Worm (Caenorhabditis elegans) whole organism, young adult: ENCODE measurements around the gene C46C11.4.

ENCODE experiments used
- B0019.2 ChIP-seq: fragments of 200-800 bp; sonication (Bioruptor generic); conservative IDR thresholded peaks from 2 replicates; pipeline ENCODE4 v1.3.6; 2022; ENCODE audit warnings: missing genetic modification reagents, missing genetic modification characterization, missing compliant biosample characterization
- B0035.1 ChIP-seq: sonication (generic microtip); optimal IDR thresholded peaks from 2 replicates; lab custom pipeline; 2016; ENCODE audit warnings: missing genetic modification characterization, mild to moderate bottlenecking, missing compliant biosample characterization, missing genotype, missing genetic modification reagents
- C17E4.6 ChIP-seq: fragments of 200-800 bp; sonication (Bioruptor generic); IDR thresholded peaks from 2 replicates; pipeline ENCODE4 v1.3.6; 2022; ENCODE audit warnings: missing genetic modification reagents, missing genetic modification characterization, missing compliant biosample characterization
- F22D6.2 ChIP-seq: sonication (generic microtip); optimal IDR thresholded peaks from 2 replicates; lab custom pipeline; 2016; ENCODE audit warnings: mild to moderate bottlenecking, missing genetic modification characterization, missing compliant biosample characterization
- K12H6.12 ChIP-seq: fragments of 200-800 bp; sonication (Bioruptor generic); optimal IDR thresholded peaks from 2 replicates; lab custom pipeline; 2018; ENCODE audit warnings: mild to moderate bottlenecking, missing genetic modification characterization, missing compliant biosample characterization
- ZK185.1 ChIP-seq: sonication (generic microtip); optimal IDR thresholded peaks from 2 replicates; lab custom pipeline; 2016; ENCODE audit warnings: mild to moderate bottlenecking, missing genetic modification characterization, missing compliant biosample characterization; ENCODE audit not compliant: poor library complexity, severe bottlenecking
- akir-1 ChIP-seq: fragments of 200-800 bp; sonication (Bioruptor generic); optimal IDR thresholded peaks from 2 replicates; lab custom pipeline; 2018; ENCODE audit warnings: mild to moderate bottlenecking, missing genetic modification characterization, moderate library complexity, missing compliant biosample characterization
- ama-1 ChIP-seq, 3 experiments: fragments of 150-350 bp in 1 of 3; sonication (generic microtip) in 2 of 3; optimal IDR thresholded peaks; 2 replicates each; lab custom pipeline; 2014 to 2018; ENCODE audit warnings: missing biosample characterization in 2 of 3, missing genetic modification characterization in 2 of 3, missing genetic modification reagents in 2 of 3
- aptf-2 ChIP-seq: fragments of 200-800 bp; sonication (Bioruptor generic); conservative IDR thresholded peaks from 2 replicates; pipeline ENCODE4 v1.3.6; 2022; ENCODE audit warnings: missing genetic modification reagents, missing genetic modification characterization, missing compliant biosample characterization
- aptf-3 ChIP-seq: fragments of 200-800 bp; sonication (Bioruptor generic); IDR thresholded peaks from 2 replicates; pipeline ENCODE4 v1.3.6; 2022; ENCODE audit warnings: missing genetic modification characterization, missing compliant biosample characterization
- atf-7 ChIP-seq: sonication (generic microtip); optimal IDR thresholded peaks from 2 replicates; lab custom pipeline; 2017; ENCODE audit warnings: mild to moderate bottlenecking, missing genetic modification characterization, missing compliant biosample characterization
- athp-1 ChIP-seq: sonication (generic microtip); optimal IDR thresholded peaks from 2 replicates; lab custom pipeline; 2017; ENCODE audit warnings: mild to moderate bottlenecking, missing genetic modification characterization, missing compliant biosample characterization
- attf-3 ChIP-seq: fragments of 200-800 bp; sonication (Bioruptor generic); conservative IDR thresholded peaks from 2 replicates; pipeline ENCODE4 v1.3.6; 2022; ENCODE audit warnings: missing genetic modification reagents, missing genetic modification characterization, missing compliant biosample characterization
- attf-5 ChIP-seq: fragments of 200-800 bp; sonication (Bioruptor generic); optimal IDR thresholded peaks from 2 replicates; lab custom pipeline; 2018; ENCODE audit warnings: mild to moderate bottlenecking, missing genetic modification characterization, missing compliant biosample characterization
- bed-1 ChIP-seq: fragments of 200-800 bp; sonication (Bioruptor generic); IDR thresholded peaks from 2 replicates; pipeline ENCODE4 v1.3.6; 2022; ENCODE audit warnings: missing genetic modification reagents, missing genetic modification characterization, missing compliant biosample characterization
- bed-2 ChIP-seq: fragments of 200-800 bp; sonication (Bioruptor generic); IDR thresholded peaks from 2 replicates; pipeline ENCODE4 v1.3.6; 2022; ENCODE audit warnings: missing genetic modification reagents, missing genetic modification characterization, missing compliant biosample characterization
- cebp-1 ChIP-seq, 2 experiments: fragments of 200-800 bp in 1 of 2; sonication (Bioruptor generic) in 1 of 2; sonication (generic microtip) in 1 of 2; IDR thresholded peaks in 1 of 2; optimal IDR thresholded peaks in 1 of 2; 2 replicates each; pipeline versions ENCODE4 v1.3.6 to Lab custom; 2017 to 2022; ENCODE audit warnings: missing compliant biosample characterization in 2 of 2, missing genetic modification characterization in 2 of 2, mild to moderate bottlenecking in 1 of 2, missing genetic modification reagents in 1 of 2, moderate library complexity in 1 of 2
- ceh-27 ChIP-seq: fragments of 200-800 bp; sonication (Bioruptor generic); optimal IDR thresholded peaks from 2 replicates; lab custom pipeline; 2018; ENCODE audit warnings: mild to moderate bottlenecking, missing genetic modification characterization, moderate library complexity, missing compliant biosample characterization
- ceh-40 ChIP-seq: fragments of 200-800 bp; sonication (Bioruptor generic); IDR thresholded peaks from 2 replicates; pipeline ENCODE4 v1.3.6; 2022; ENCODE audit warnings: missing genetic modification characterization, missing compliant biosample characterization
- chd-7 ChIP-seq: sonication (generic microtip); optimal IDR thresholded peaks from 2 replicates; lab custom pipeline; 2016; ENCODE audit warnings: mild to moderate bottlenecking, missing genetic modification characterization, moderate library complexity, missing compliant biosample characterization
- dox-1 ChIP-seq: fragments of 200-800 bp; sonication (Bioruptor generic); IDR thresholded peaks from 2 replicates; pipeline ENCODE4 v1.3.6; 2022; ENCODE audit warnings: missing genetic modification reagents, missing genetic modification characterization, missing compliant biosample characterization
- dpff-1 ChIP-seq: sonication (generic microtip); optimal IDR thresholded peaks from 2 replicates; lab custom pipeline; 2017; ENCODE audit warnings: mild to moderate bottlenecking, missing genetic modification characterization, missing compliant biosample characterization
- ekl-4 ChIP-seq: fragments of 200-800 bp; sonication (Bioruptor generic); IDR thresholded peaks from 2 replicates; pipeline ENCODE4 v1.3.6; 2022; ENCODE audit warnings: missing genetic modification reagents, missing genetic modification characterization, missing compliant biosample characterization
- hlh-12 ChIP-seq: sonication (generic microtip); optimal IDR thresholded peaks from 2 replicates; lab custom pipeline; 2016; ENCODE audit warnings: missing genetic modification characterization, missing compliant biosample characterization
- hmg-1.2 ChIP-seq: fragments of 200-800 bp; sonication (Bioruptor generic); IDR thresholded peaks from 2 replicates; pipeline ENCODE4 v1.3.6; 2022; ENCODE audit warnings: missing genetic modification reagents, missing genetic modification characterization, missing compliant biosample characterization
- hmg-20 ChIP-seq: fragments of 200-800 bp; sonication (Bioruptor generic); IDR thresholded peaks from 2 replicates; pipeline ENCODE4 v1.3.6; 2022; ENCODE audit warnings: missing genetic modification reagents, missing genetic modification characterization, missing compliant biosample characterization
- lag-1 ChIP-seq: fragments of 200-800 bp; sonication (Bioruptor generic); IDR thresholded peaks from 2 replicates; pipeline ENCODE4 v1.3.6; 2022; ENCODE audit warnings: missing genetic modification reagents, missing genetic modification characterization, missing compliant biosample characterization
- lin-35 ChIP-seq, 3 experiments: fragments of 150-350 bp in 2 of 3; sonication (generic microtip) in 1 of 3; optimal IDR thresholded peaks; 2 replicates each; lab custom pipeline; 2014 to 2018; ENCODE audit warnings: missing biosample characterization in 3 of 3, missing genetic modification characterization in 3 of 3, missing genetic modification reagents in 3 of 3
- lin-40 ChIP-seq: sonication (generic microtip); optimal IDR thresholded peaks from 2 replicates; lab custom pipeline; 2016; ENCODE audit warnings: missing genetic modification characterization, mild to moderate bottlenecking, missing compliant biosample characterization, missing genotype, missing genetic modification reagents
- lsy-27 ChIP-seq: sonication (generic microtip); optimal IDR thresholded peaks from 2 replicates; lab custom pipeline; 2017; ENCODE audit warnings: missing genetic modification characterization, mild to moderate bottlenecking, missing compliant biosample characterization, antibody characterized with exemption, missing genotype, borderline replicate concordance; ENCODE audit not compliant: insufficient read depth
- nfyb-1 ChIP-seq: fragments of 200-800 bp; sonication (Bioruptor generic); IDR thresholded peaks from 2 replicates; pipeline ENCODE4 v1.3.6; 2022; ENCODE audit warnings: missing genetic modification reagents, missing genetic modification characterization, missing compliant biosample characterization
- nhr-80 ChIP-seq: sonication (generic microtip); optimal IDR thresholded peaks from 2 replicates; lab custom pipeline; 2016; ENCODE audit warnings: missing genetic modification characterization, missing compliant biosample characterization
- nhr-90 ChIP-seq: sonication (generic microtip); optimal IDR thresholded peaks from 2 replicates; lab custom pipeline; 2016; ENCODE audit warnings: missing genotype, mild to moderate bottlenecking, missing genetic modification characterization, missing compliant biosample characterization
- snpc-1.1 ChIP-seq: sonication (generic microtip); optimal IDR thresholded peaks from 2 replicates; lab custom pipeline; 2017; ENCODE audit warnings: missing genetic modification characterization, mild to moderate bottlenecking, missing compliant biosample characterization, antibody characterized with exemption, moderate library complexity, missing genotype, missing genetic modification reagents; ENCODE audit not compliant: insufficient read depth
- snpc-1.3 ChIP-seq: sonication (generic microtip); optimal IDR thresholded peaks from 2 replicates; lab custom pipeline; 2017; ENCODE audit warnings: missing genetic modification characterization, mild to moderate bottlenecking, missing compliant biosample characterization, antibody characterized with exemption, moderate library complexity, missing genotype, missing genetic modification reagents; ENCODE audit not compliant: insufficient read depth
- somi-1 ChIP-seq: fragments of 200-800 bp; sonication (Bioruptor generic); optimal IDR thresholded peaks from 2 replicates; lab custom pipeline; 2018; ENCODE audit warnings: mild to moderate bottlenecking, missing genetic modification characterization, missing compliant biosample characterization
- tbp1 ChIP-seq: fragments of 200-800 bp; sonication (Bioruptor generic); optimal IDR thresholded peaks from 2 replicates; lab custom pipeline; 2018; ENCODE audit warnings: mild to moderate bottlenecking, missing genetic modification characterization, missing compliant biosample characterization
- tlf-1 ChIP-seq: fragments of 200-800 bp; sonication (Bioruptor generic); optimal IDR thresholded peaks from 2 replicates; lab custom pipeline; 2018; ENCODE audit warnings: mild to moderate bottlenecking, missing genetic modification characterization, missing compliant biosample characterization
- unc-62 ChIP-seq: fragments of 150-350 bp; optimal IDR thresholded peaks from 2 replicates; lab custom pipeline; 2014; ENCODE audit warnings: missing biosample characterization, missing genetic modification reagents, missing genetic modification characterization
- xnd-1 ChIP-seq: sonication (generic microtip); optimal IDR thresholded peaks from 2 replicates; lab custom pipeline; 2016; ENCODE audit warnings: missing genotype, missing genetic modification reagents, missing genetic modification characterization, missing compliant biosample characterization
- zim-3 ChIP-seq: sonication (generic microtip); optimal IDR thresholded peaks from 2 replicates; lab custom pipeline; 2017; ENCODE audit warnings: mild to moderate bottlenecking, missing genetic modification characterization, moderate library complexity, missing compliant biosample characterization
- ztf-26 ChIP-seq: sonication (generic microtip); optimal IDR thresholded peaks from 2 replicates; lab custom pipeline; 2017; ENCODE audit warnings: missing genetic modification characterization, missing compliant biosample characterization
- ztf-6 ChIP-seq: fragments of 200-800 bp; sonication (Bioruptor generic); IDR thresholded peaks from 2 replicates; pipeline ENCODE4 v1.3.6; 2022; ENCODE audit warnings: missing genetic modification reagents, missing genetic modification characterization, missing compliant biosample characterization

The C46C11.4 gene

DNA sequence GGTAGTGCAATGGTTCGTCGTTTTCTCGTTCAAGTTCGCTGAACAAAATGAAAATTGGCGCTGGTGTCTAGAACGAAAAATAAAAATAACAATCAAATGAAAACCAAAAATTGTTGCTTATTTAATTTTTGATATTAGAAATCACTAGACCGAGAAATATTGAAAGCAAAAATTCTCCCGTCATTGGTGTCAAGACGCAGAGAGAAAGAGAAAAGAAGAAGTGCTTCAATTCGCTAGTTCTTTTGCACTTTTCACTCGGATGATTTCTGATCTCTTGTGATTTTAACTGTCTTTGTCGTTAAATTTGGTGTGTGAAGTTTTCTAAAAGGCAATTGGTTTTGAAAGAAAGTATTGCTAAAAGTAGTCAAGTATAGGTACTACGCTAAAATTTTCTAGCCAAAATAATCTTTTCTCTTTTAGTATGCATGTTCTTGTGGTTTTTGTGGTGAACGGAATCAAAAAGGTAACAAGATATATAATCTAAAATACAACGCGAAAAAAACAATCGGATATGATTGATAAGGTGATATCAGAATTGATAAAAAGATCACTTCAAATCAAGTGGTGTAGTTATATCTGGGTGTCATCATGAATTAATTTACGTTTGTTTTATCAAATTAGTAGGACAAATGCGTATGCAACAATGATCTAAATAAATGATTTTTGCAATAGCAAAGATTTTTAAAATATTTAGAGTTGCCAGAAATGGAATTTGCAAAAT is 16.1 kb upstream of the C46C11.4 start:
- TF ChIP-seq atf-7 (no peak), dox-1 (no peak), ceh-27 (GFP tag; lab: Kevin White, UChicago) (no peak), xnd-1 (no peak), lag-1 (GFP tag; lab: Robert Waterston, UW) (no peak), akir-1 (GFP tag; lab: Kevin White, UChicago) (no peak), B0019.2 (GFP tag; lab: Robert Waterston, UW) (no peak), aptf-3 (GFP tag; lab: Robert Waterston, UW) (no peak)

DNA sequence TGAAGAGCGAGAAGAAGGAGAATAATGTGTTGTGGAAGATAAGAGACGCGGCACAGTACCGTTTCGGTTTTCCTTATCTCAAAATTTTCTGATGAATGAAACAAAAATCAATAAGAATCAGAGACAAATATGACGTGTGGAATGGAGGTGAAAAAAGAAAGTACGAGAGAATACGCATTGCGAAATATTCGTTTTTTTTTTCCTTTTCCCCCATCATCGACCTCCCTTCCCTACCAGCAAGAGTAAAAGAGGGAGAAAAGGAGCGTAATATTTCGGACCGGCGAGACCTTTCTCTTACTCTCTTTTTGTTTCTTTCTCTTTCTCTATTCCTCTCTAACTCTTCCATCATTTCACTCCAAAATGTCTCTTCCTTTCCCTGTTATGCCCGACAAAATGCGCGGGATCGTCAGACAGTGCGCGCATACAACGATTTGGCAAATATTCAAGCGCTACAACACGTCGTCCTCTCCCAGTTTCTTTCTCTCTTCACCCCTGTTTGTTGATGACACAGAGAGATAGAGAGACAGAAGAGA is 15.4 kb upstream of the C46C11.4 start:
- TF ChIP-seq zim-3 (tag; lab: Kevin White, UChicago) (no peak), K12H6.12 (tag; lab: Kevin White, UChicago) (peak; percentile 30), dpff-1 (no peak), unc-62 (GFP tag; lab: Kevin White, UChicago) (peak; percentile 22), ztf-6 (no peak), athp-1 (no peak), tlf-1 (no peak), F22D6.2 (tag; lab: Kevin White, UChicago) (no peak), nhr-90 (tag; lab: Kevin White, UChicago) (no peak), ztf-26 (tag; lab: Kevin White, UChicago) (peak; percentile 39), cebp-1 (GFP tag; IDR thresholded peaks at IDR 0.05; lab: Robert Waterston, UW) (peak; percentile 96), cebp-1 (tag; optimal IDR thresholded peaks at IDR 0.05; lab: Kevin White, UChicago) (peak; percentile 98), lin-35 (GFP tag; optimal IDR thresholded peaks at IDR 0.05; lab: Kevin White, UChicago) (no peak), hlh-12 (tag; lab: Kevin White, UChicago) (no peak), dox-1 (peak; percentile 47; the same call in 1 of the 2 replicates), bed-1 (no peak), tbp1 (GFP tag; lab: Kevin White, UChicago) (no peak), hmg-20 (GFP tag; lab: Robert Waterston, UW) (no peak), nfyb-1 (GFP tag; lab: Robert Waterston, UW) (peak; percentile 60; the same call in 1 of the 2 replicates), somi-1 (GFP tag; lab: Kevin White, UChicago) (no peak), ZK185.1 (tag; lab: Kevin White, UChicago) (peak; percentile 35), ceh-27 (GFP tag; lab: Kevin White, UChicago) (peak; percentile 45), attf-5 (peak; percentile 48), bed-2 (GFP tag; lab: Robert Waterston, UW) (no peak), ceh-40 (GFP tag; lab: Robert Waterston, UW) (no peak), snpc-1.1 (tag; lab: Kevin White, UChicago) (no peak), B0035.1 (no peak), ekl-4 (GFP tag; lab: Robert Waterston, UW) (0 out of 2 replicates have a peak, but pooled peaks have one; percentile 38), C17E4.6 (GFP tag; lab: Robert Waterston, UW) (no peak), chd-7 (tag; lab: Kevin White, UChicago) (no peak), hmg-1.2 (GFP tag; lab: Robert Waterston, UW) (no peak), nhr-80 (tag; lab: Kevin White, UChicago) (peak; percentile 91), lsy-27 (tag; lab: Kevin White, UChicago) (no peak), aptf-2 (GFP tag; lab: Robert Waterston, UW) (no peak), atf-7 (peak; percentile 64), attf-3 (GFP tag; lab: Robert Waterston, UW) (no peak), snpc-1.3 (no peak), ama-1 (optimal IDR thresholded peaks at IDR 0.05; lab: Kevin White, UChicago) (no peak), ama-1 (GFP tag; optimal IDR thresholded peaks at IDR 0.05; lab: Kevin White, UChicago) (no peak), lin-40 (tag; lab: Kevin White, UChicago) (peak; percentile 53)
